Worm (Caenorhabditis elegans) whole organism, midembryonic: Measurements from ENCODE around the gene C15H9.11.

ENCODE experiments used
- T22C8.4 ChIP-seq: fragments of 200-800 bp; sonication (Bioruptor generic); IDR thresholded peaks from 2 replicates; pipeline ENCODE4 v1.3.6; 2022; ENCODE audit warnings: missing genetic modification characterization, missing compliant biosample characterization
- cog-1 ChIP-seq: sonication (generic microtip); optimal IDR thresholded peaks from 2 replicates; lab custom pipeline; 2016; ENCODE audit warnings: missing genetic modification characterization, missing compliant biosample characterization
- flt-1 ChIP-seq: fragments of 200-800 bp; sonication (Bioruptor generic); IDR thresholded peaks from 2 replicates; pipeline ENCODE4 v1.3.6; 2022; ENCODE audit warnings: missing genetic modification characterization, missing compliant biosample characterization
- klf-2 ChIP-seq: fragments of 200-800 bp; sonication (Bioruptor generic); conservative IDR thresholded peaks from 2 replicates; pipeline ENCODE4 v1.3.6; 2022; ENCODE audit warnings: missing genetic modification reagents, missing genetic modification characterization, missing compliant biosample characterization
- med-1 ChIP-seq: sonication (generic microtip); optimal IDR thresholded peaks from 2 replicates; lab custom pipeline; 2017; ENCODE audit warnings: missing genetic modification characterization, mild to moderate bottlenecking, missing compliant biosample characterization, antibody characterized with exemption, missing genetic modification reagents; ENCODE audit not compliant: insufficient read depth
- ref-1 ChIP-seq: fragments of 200-800 bp; sonication (Bioruptor generic); conservative IDR thresholded peaks from 2 replicates; pipeline ENCODE4 v1.3.6; 2022; ENCODE audit warnings: missing genetic modification reagents, missing genetic modification characterization, missing compliant biosample characterization
- tab-1 ChIP-seq: fragments of 200-800 bp; sonication (Bioruptor generic); IDR thresholded peaks from 2 replicates; pipeline ENCODE4 v1.3.6; 2022; ENCODE audit warnings: missing genetic modification characterization, missing compliant biosample characterization

DNA sequence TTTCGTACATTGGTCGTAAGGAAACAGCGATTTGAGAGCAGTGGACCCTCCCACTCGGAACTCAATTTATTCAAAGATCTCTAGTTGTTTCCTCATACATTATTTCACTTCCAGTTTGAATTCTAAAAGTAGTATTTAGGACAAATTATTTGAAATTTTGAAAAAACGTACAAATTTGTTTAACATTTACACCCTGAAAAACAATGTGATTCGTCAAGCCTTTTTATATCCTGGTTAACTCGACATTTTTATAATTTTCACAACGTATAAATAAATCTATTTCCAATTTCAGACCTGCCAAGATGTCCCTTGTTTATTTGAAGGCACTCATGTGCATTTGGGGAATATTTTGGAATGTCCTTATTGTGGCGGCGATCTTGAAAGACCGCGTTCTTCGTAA, 12.3 kb upstream of the C15H9.11 start, which contains the start of gene C15H9.3:
- TF ChIP-seq tab-1 (GFP tag; lab: Robert Waterston, UW), result no peak
- TF ChIP-seq flt-1 (GFP tag; lab: Robert Waterston, UW), result no peak
- TF ChIP-seq klf-2 (GFP tag; lab: Robert Waterston, UW), result no peak
- no peak for TF ChIP-seq T22C8.4 (GFP tag; lab: Robert Waterston, UW)
- TF ChIP-seq cog-1, result no peak
- no peak for TF ChIP-seq ref-1 (GFP tag; lab: Robert Waterston, UW)
- TF ChIP-seq med-1 (GFP tag; lab: Kevin White, UChicago), result no peak
